Worm (Caenorhabditis elegans): Measurements from ENCODE around the gene glb-22.

The glb-22 gene

DNA sequence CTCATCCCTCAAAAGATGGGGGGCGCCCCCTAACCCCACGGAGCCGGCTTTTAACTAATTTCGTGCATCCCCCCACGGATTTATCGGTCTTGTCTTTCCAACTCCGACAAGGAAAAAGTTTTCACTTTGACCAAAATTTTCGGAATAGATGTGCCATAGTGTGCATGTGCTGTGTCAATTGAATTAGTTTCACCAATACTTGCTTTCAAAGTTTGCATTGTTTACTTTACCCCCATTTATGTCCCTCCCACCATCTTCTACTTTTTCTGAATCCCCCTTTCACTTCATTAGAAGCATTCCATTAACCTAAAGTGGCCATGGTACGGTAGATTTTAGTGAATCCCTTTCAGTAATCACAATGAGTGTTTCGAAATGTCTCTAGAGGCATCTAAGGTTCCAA is 17.6 kb downstream of the glb-22 start:
- TF ChIP-seq nhr-11 (tag; optimal IDR thresholded peaks at IDR 0.05) (no peak), sem-4 (tag; optimal IDR thresholded peaks at IDR 0.05) (no peak), aly-2 (tag; optimal IDR thresholded peaks at IDR 0.05) (no peak), unc-39 (tag; optimal IDR thresholded peaks at IDR 0.05) (no peak), nhr-21 (tag; optimal IDR thresholded peaks at IDR 0.05) (no peak), ama-1 (optimal IDR thresholded peaks at IDR 0.05) (no peak), nhr-12 (tag; optimal IDR thresholded peaks at IDR 0.05) (no peak), R02D3.7 (tag; optimal IDR thresholded peaks at IDR 0.05) (no peak), nhr-237 (tag; optimal IDR thresholded peaks at IDR 0.05) (no peak), Y55F3AM.14 (GFP tag; optimal IDR thresholded peaks at IDR 0.05) (no peak), ztf-4 (tag; optimal IDR thresholded peaks at IDR 0.05) (no peak)

DNA sequence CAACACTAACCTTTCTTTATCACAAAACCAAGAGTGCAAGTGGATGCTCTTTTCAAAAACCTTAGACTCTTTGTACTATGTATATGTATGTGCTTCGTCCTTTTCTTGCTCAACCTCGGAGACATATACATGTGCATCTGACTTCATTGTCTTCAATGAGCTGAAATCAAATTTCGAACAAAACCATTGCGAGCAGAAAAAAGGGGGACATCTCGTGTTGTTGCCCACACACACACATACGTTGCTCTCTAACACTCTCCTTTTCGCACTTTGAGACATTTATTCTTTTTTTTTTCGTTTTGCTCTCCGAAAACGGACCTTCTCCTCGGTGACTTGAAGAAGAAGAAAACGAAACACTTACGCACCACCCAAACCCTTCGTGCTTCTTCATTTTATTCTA is 20.2 kb downstream of the glb-22 start:
- no peak for TF ChIP-seq elt-3 (tag; optimal IDR thresholded peaks at IDR 0.05)
- TF ChIP-seq unc-39 (tag; optimal IDR thresholded peaks at IDR 0.05): no peak
- no peak for TF ChIP-seq nhr-237 (tag; optimal IDR thresholded peaks at IDR 0.05)
- no peak for TF ChIP-seq unc-62 (GFP tag; optimal IDR thresholded peaks at IDR 0.05)
- no peak for TF ChIP-seq sma-9 (GFP tag; optimal IDR thresholded peaks at IDR 0.05)
- TF ChIP-seq sma-9 (tag; optimal IDR thresholded peaks at IDR 0.05): no peak
- TF ChIP-seq ceh-16 (tag; optimal IDR thresholded peaks at IDR 0.05): no peak
- TF ChIP-seq mbf-1 (tag; optimal IDR thresholded peaks at IDR 0.05): no peak
- TF ChIP-seq peb-1 (tag; optimal IDR thresholded peaks at IDR 0.05): no peak
- TF ChIP-seq skn-1 (tag; optimal IDR thresholded peaks at IDR 0.05): no peak
- no peak for TF ChIP-seq lin-13 (GFP tag; optimal IDR thresholded peaks at IDR 0.05)
- TF ChIP-seq F13H6.1 (tag; optimal IDR thresholded peaks at IDR 0.05): no peak
- no peak for TF ChIP-seq unc-55 (GFP tag; optimal IDR thresholded peaks at IDR 0.05)
- no peak for TF ChIP-seq nhr-6 (tag; optimal IDR thresholded peaks at IDR 0.05)
- no peak for TF ChIP-seq alr-1 (tag; optimal IDR thresholded peaks at IDR 0.05)
- no peak for TF ChIP-seq gmeb-1 (tag; optimal IDR thresholded peaks at IDR 0.05)
- no peak for TF ChIP-seq fos-1 (tag; optimal IDR thresholded peaks at IDR 0.05)
- no peak for TF ChIP-seq lsy-2 (tag; optimal IDR thresholded peaks at IDR 0.05)
- no peak for TF ChIP-seq elt-1 (tag; optimal IDR thresholded peaks at IDR 0.05)
- no peak for TF ChIP-seq nhr-25 (tag; optimal IDR thresholded peaks at IDR 0.05)
- no peak for TF ChIP-seq ama-1 (optimal IDR thresholded peaks at IDR 0.05)

DNA sequence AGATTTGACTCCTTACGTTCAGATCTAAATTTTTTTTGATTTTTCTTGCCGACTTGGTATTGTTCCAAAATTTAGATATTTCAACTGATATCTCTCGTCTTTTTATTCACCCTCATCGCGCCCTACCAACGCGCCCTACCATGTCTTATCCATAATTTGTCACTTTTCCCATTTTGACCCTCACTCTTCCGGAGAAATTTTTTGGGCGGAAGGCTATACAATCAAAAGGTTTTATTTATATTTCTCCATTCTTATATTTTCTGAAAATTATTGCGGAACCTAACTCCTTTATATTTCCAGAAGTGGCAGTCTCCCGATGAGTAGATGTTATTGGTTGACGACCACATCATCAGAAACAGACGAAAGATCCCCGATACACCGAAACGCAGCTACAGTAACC is 20.8 kb downstream of the glb-22 start, which contains the start of gene hot-1:
Gene hot-1 (plus strand): TSS at position 301 of the 400 bp plus-strand sequence.
- TF ChIP-seq nhr-25 (tag; optimal IDR thresholded peaks at IDR 0.05): no peak
- TF ChIP-seq sem-4 (tag; optimal IDR thresholded peaks at IDR 0.05): no peak
- TF ChIP-seq gmeb-1 (tag; optimal IDR thresholded peaks at IDR 0.05): no peak
- TF ChIP-seq F13H6.1 (tag; optimal IDR thresholded peaks at IDR 0.05): no peak
- no peak for TF ChIP-seq snpc-4 (tag; optimal IDR thresholded peaks at IDR 0.05)
- TF ChIP-seq lin-13 (GFP tag; optimal IDR thresholded peaks at IDR 0.05): no peak
- no peak for TF ChIP-seq ztf-4 (tag; optimal IDR thresholded peaks at IDR 0.05)
- TF ChIP-seq unc-62 (GFP tag; optimal IDR thresholded peaks at IDR 0.05): no peak
- no peak for TF ChIP-seq blmp-1 (tag; optimal IDR thresholded peaks at IDR 0.05; ENCODE audit: insufficient read depth)
- no peak for TF ChIP-seq unc-55 (GFP tag; optimal IDR thresholded peaks at IDR 0.05)
- no peak for TF ChIP-seq ztf-1 (GFP tag; conservative IDR thresholded peaks at IDR 0.05)
- no peak for TF ChIP-seq R02D3.7 (tag; optimal IDR thresholded peaks at IDR 0.05)
- TF ChIP-seq ztf-11 (tag; optimal IDR thresholded peaks at IDR 0.05): no peak
- no peak for TF ChIP-seq nhr-77 (tag; optimal IDR thresholded peaks at IDR 0.05)
- no peak for TF ChIP-seq nhr-237 (tag; optimal IDR thresholded peaks at IDR 0.05)
- no peak for TF ChIP-seq sma-9 (GFP tag; optimal IDR thresholded peaks at IDR 0.05)
- TF ChIP-seq sma-9 (tag; optimal IDR thresholded peaks at IDR 0.05): no peak
- no peak for TF ChIP-seq ceh-82 (tag; optimal IDR thresholded peaks at IDR 0.05)
- TF ChIP-seq elt-3 (tag; optimal IDR thresholded peaks at IDR 0.05): no peak
- TF ChIP-seq aly-2 (tag; optimal IDR thresholded peaks at IDR 0.05): no peak
- no peak for TF ChIP-seq sma-3 (GFP tag; optimal IDR thresholded peaks at IDR 0.05)

DNA sequence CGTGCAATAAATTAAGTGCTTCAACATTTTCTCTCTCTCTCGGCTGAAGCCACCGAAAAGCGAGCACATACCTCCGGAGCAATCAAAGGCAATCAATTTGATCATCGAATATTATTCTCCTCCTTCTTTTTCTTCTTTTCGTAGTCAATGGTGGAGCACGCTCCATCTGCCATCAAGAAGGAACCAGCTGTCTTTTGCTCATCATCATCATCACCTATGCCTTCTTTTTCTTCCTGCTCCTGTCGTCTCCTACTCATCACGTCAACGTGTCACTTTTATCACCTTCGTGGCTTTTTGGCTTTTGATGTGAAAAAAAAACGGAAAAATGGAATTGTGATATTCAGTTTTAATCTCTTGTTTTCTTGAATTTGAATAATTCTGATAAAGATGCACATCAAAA is 25.6 kb downstream of the glb-22 start:
- TF ChIP-seq F13H6.1 (tag; optimal IDR thresholded peaks at IDR 0.05) (peak; percentile 6), sma-9 (GFP tag; optimal IDR thresholded peaks at IDR 0.05) (peak; percentile 29), sma-9 (tag; optimal IDR thresholded peaks at IDR 0.05) (no peak), mab-5 (tag; optimal IDR thresholded peaks at IDR 0.05) (peak; percentile 5), lsy-2 (tag; optimal IDR thresholded peaks at IDR 0.05) (peak in 1 of 2 experiments; percentile 10), sem-4 (tag; optimal IDR thresholded peaks at IDR 0.05) (no peak), C34F6.9 (tag; optimal IDR thresholded peaks at IDR 0.05) (no peak), nhr-129 (tag; optimal IDR thresholded peaks at IDR 0.05) (peak; percentile 27), lin-39 (tag; optimal IDR thresholded peaks at IDR 0.05) (no peak)

Data from whole organism, L2 larva.